Worm (Caenorhabditis elegans) whole organism, mixed stage, embryonic: ENCODE results near the gene F46C5.10.

ENCODE experiments used
- elt-3 ChIP-seq: fragments of 150-350 bp; optimal IDR thresholded peaks from 2 replicates; lab custom pipeline; 2014; ENCODE audit warnings: missing biosample characterization, missing genetic modification characterization
- nhr-237 ChIP-seq: fragments of 150-350 bp; optimal IDR thresholded peaks from 2 replicates; lab custom pipeline; 2014; ENCODE audit warnings: missing biosample characterization, missing genetic modification characterization
- unc-39 ChIP-seq: fragments of 150-350 bp; optimal IDR thresholded peaks from 2 replicates; lab custom pipeline; 2014; ENCODE audit warnings: missing biosample characterization, missing genetic modification characterization
- unc-62 ChIP-seq: fragments of 150-350 bp; optimal IDR thresholded peaks from 2 replicates; lab custom pipeline; 2014; ENCODE audit warnings: missing biosample characterization, missing genetic modification reagents, missing genetic modification characterization

DNA sequence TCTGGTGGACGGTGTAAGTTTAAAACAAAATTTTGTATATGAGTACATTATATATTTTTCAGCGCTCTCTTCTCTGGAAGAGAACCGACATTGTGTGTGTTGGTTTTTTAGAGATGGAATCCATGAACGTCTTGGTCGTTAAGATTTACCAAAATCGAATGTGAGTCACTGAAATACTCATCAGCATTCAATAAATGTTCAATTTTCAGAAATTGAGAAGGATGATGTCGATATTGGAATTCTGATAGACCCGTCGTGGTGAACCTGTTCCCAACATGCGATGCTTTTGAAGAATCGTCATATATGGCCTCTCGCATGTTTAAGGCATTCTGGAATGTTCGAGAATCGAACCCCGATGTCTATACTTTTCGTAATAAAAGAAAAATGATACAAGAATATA is 30.1 kb downstream of the F46C5.10 start:
- TF ChIP-seq unc-39 (no peak), nhr-237 (tag; lab: Kevin White, UChicago) (no peak), unc-62 (GFP tag; lab: Kevin White, UChicago) (no peak), elt-3 (tag; lab: Kevin White, UChicago) (no peak)
